Worm (Caenorhabditis elegans) whole organism, late embryonic: Measurements from ENCODE around the gene nhr-193.

Experiments
- C08G9.2 ChIP-seq: sonication (generic microtip); optimal IDR thresholded peaks from 2 replicates; lab custom pipeline; 2016; ENCODE audit warnings: mild to moderate bottlenecking, missing genetic modification characterization, moderate library complexity, missing compliant biosample characterization
- C38D4.7 ChIP-seq: fragments of 200-800 bp; sonication (Bioruptor generic); optimal IDR thresholded peaks from 2 replicates; lab custom pipeline; 2018; ENCODE audit warnings: mild to moderate bottlenecking, missing genetic modification characterization, moderate library complexity, missing compliant biosample characterization
- F13H6.1 ChIP-seq: sonication (generic microtip); optimal IDR thresholded peaks from 2 replicates; lab custom pipeline; 2016; ENCODE audit warnings: missing genetic modification characterization, missing compliant biosample characterization
- ahr-1 ChIP-seq: sonication (generic microtip); optimal IDR thresholded peaks from 2 replicates; lab custom pipeline; 2016; ENCODE audit warnings: missing genetic modification characterization, missing compliant biosample characterization
- ama-1 ChIP-seq: fragments of 150-350 bp; optimal IDR thresholded peaks from 2 replicates; lab custom pipeline; 2014
- ceh-14 ChIP-seq: sonication (generic microtip); optimal IDR thresholded peaks from 2 replicates; lab custom pipeline; 2016; ENCODE audit warnings: missing genotype, missing genetic modification characterization, missing compliant biosample characterization
- ceh-18 ChIP-seq: sonication (generic microtip); optimal IDR thresholded peaks from 2 replicates; lab custom pipeline; 2016; ENCODE audit warnings: missing genetic modification characterization, missing compliant biosample characterization
- ceh-19 ChIP-seq: fragments of 200-800 bp; sonication (Bioruptor generic); optimal IDR thresholded peaks from 2 replicates; lab custom pipeline; 2018; ENCODE audit warnings: mild to moderate bottlenecking, missing genetic modification characterization, missing compliant biosample characterization
- ceh-2 ChIP-seq: sonication (generic microtip); optimal IDR thresholded peaks from 2 replicates; lab custom pipeline; 2016; ENCODE audit warnings: missing genotype, missing genetic modification characterization, missing compliant biosample characterization
- ceh-22 ChIP-seq: sonication (generic microtip); optimal IDR thresholded peaks from 2 replicates; lab custom pipeline; 2017; ENCODE audit warnings: missing biosample characterization, missing genetic modification characterization
- ceh-24 ChIP-seq: sonication (generic microtip); optimal IDR thresholded peaks from 2 replicates; lab custom pipeline; 2016; ENCODE audit warnings: mild to moderate bottlenecking, missing genetic modification characterization, missing compliant biosample characterization
- ceh-31 ChIP-seq: sonication (generic microtip); optimal IDR thresholded peaks from 2 replicates; lab custom pipeline; 2016; ENCODE audit warnings: missing genetic modification characterization, missing compliant biosample characterization
- ceh-45 ChIP-seq: fragments of 200-800 bp; sonication (Bioruptor generic); IDR thresholded peaks from 2 replicates; pipeline ENCODE4 v1.3.6; 2022; ENCODE audit warnings: missing genetic modification reagents, missing genetic modification characterization, missing compliant biosample characterization
- ceh-48 ChIP-seq: sonication (generic microtip); optimal IDR thresholded peaks from 2 replicates; lab custom pipeline; 2016; ENCODE audit warnings: missing genetic modification characterization, inconsistent platforms, missing compliant biosample characterization
- ceh-9 ChIP-seq: sonication (generic microtip); optimal IDR thresholded peaks from 2 replicates; lab custom pipeline; 2016; ENCODE audit warnings: mild to moderate bottlenecking, missing genetic modification characterization, inconsistent platforms, missing compliant biosample characterization
- che-1 ChIP-seq: sonication (generic microtip); optimal IDR thresholded peaks from 2 replicates; lab custom pipeline; 2016; ENCODE audit warnings: mild to moderate bottlenecking, missing genetic modification characterization, missing compliant biosample characterization
- dmd-4 ChIP-seq: sonication (generic microtip); optimal IDR thresholded peaks from 2 replicates; lab custom pipeline; 2016; ENCODE audit warnings: borderline replicate concordance, missing genetic modification characterization, missing compliant biosample characterization
- dve-1 ChIP-seq: sonication (generic microtip); optimal IDR thresholded peaks from 2 replicates; lab custom pipeline; 2017; ENCODE audit warnings: antibody characterized with exemption, mild to moderate bottlenecking, missing genetic modification characterization, missing compliant biosample characterization
- elt-2 ChIP-seq: sonication (generic microtip); optimal IDR thresholded peaks from 2 replicates; lab custom pipeline; 2016; ENCODE audit warnings: missing genetic modification reagents, missing genetic modification characterization, missing compliant biosample characterization
- elt-4 ChIP-seq: sonication (generic microtip); optimal IDR thresholded peaks from 2 replicates; lab custom pipeline; 2016; ENCODE audit warnings: missing genetic modification characterization, missing compliant biosample characterization
- ets-4 ChIP-seq: sonication (generic microtip); optimal IDR thresholded peaks from 2 replicates; lab custom pipeline; 2016; ENCODE audit warnings: missing genetic modification characterization, missing compliant biosample characterization
- eyg-1 ChIP-seq: sonication (generic microtip); optimal IDR thresholded peaks from 2 replicates; lab custom pipeline; 2016; ENCODE audit warnings: missing genotype, missing genetic modification characterization, missing compliant biosample characterization
- gmeb-2 ChIP-seq: sonication (generic microtip); optimal IDR thresholded peaks from 2 replicates; lab custom pipeline; 2016; ENCODE audit warnings: missing genetic modification characterization, inconsistent platforms, missing compliant biosample characterization
- hlh-13 ChIP-seq: fragments of 200-800 bp; sonication (Bioruptor generic); optimal IDR thresholded peaks from 2 replicates; lab custom pipeline; 2018; ENCODE audit warnings: mild to moderate bottlenecking, missing genetic modification characterization, missing compliant biosample characterization
- hlh-8 ChIP-seq: sonication (generic microtip); optimal IDR thresholded peaks from 2 replicates; lab custom pipeline; 2016; ENCODE audit warnings: missing genotype, missing genetic modification characterization, missing compliant biosample characterization
- lin-11 ChIP-seq: fragments of 200-800 bp; sonication (Bioruptor generic); optimal IDR thresholded peaks from 2 replicates; lab custom pipeline; 2018; ENCODE audit warnings: mild to moderate bottlenecking, missing genetic modification characterization, missing compliant biosample characterization
- madf-2 ChIP-seq: sonication (generic microtip); optimal IDR thresholded peaks from 2 replicates; lab custom pipeline; 2017; ENCODE audit warnings: missing genetic modification characterization, missing compliant biosample characterization
- mec-3 ChIP-seq: sonication (generic microtip); optimal IDR thresholded peaks from 2 replicates; lab custom pipeline; 2016; ENCODE audit warnings: borderline replicate concordance, missing genetic modification characterization, missing compliant biosample characterization
- nhr-232 ChIP-seq: sonication (generic microtip); optimal IDR thresholded peaks from 2 replicates; lab custom pipeline; 2016; ENCODE audit warnings: missing genetic modification characterization, missing compliant biosample characterization
- odd-2 ChIP-seq: sonication (generic microtip); optimal IDR thresholded peaks from 2 replicates; lab custom pipeline; 2017; ENCODE audit warnings: antibody characterized with exemption, mild to moderate bottlenecking, missing genetic modification characterization, missing compliant biosample characterization
- pax-1 ChIP-seq: fragments of 150-350 bp; optimal IDR thresholded peaks from 2 replicates; lab custom pipeline; 2014; ENCODE audit warnings: missing biosample characterization, missing genetic modification characterization
- pha-4 ChIP-seq: fragments of 150-350 bp; optimal IDR thresholded peaks from 2 replicates; lab custom pipeline; 2018; ENCODE audit warnings: missing biosample characterization, missing genetic modification reagents, missing genetic modification characterization
- pros-1 ChIP-seq: fragments of 150-350 bp; optimal IDR thresholded peaks from 2 replicates; lab custom pipeline; 2014; ENCODE audit warnings: missing biosample characterization, missing genetic modification reagents, missing genetic modification characterization
- ref-2 ChIP-seq: sonication (generic microtip); optimal IDR thresholded peaks from 2 replicates; lab custom pipeline; 2016; ENCODE audit warnings: missing genetic modification characterization, missing compliant biosample characterization
- rnt-1 ChIP-seq: sonication (generic microtip); optimal IDR thresholded peaks from 2 replicates; lab custom pipeline; 2016; ENCODE audit warnings: missing genetic modification characterization, missing compliant biosample characterization
- sox-2 ChIP-seq: fragments of 200-800 bp; sonication (Bioruptor generic); IDR thresholded peaks from 2 replicates; pipeline ENCODE4 v1.3.6; 2022; ENCODE audit warnings: missing genetic modification reagents, missing genetic modification characterization, missing compliant biosample characterization
- sox-4 ChIP-seq: sonication (generic microtip); optimal IDR thresholded peaks from 2 replicates; lab custom pipeline; 2017; ENCODE audit warnings: mild to moderate bottlenecking, missing genetic modification characterization, inconsistent platforms, missing compliant biosample characterization
- syd-9 ChIP-seq: sonication (generic microtip); optimal IDR thresholded peaks from 2 replicates; lab custom pipeline; 2016; ENCODE audit warnings: mild to moderate bottlenecking, missing genetic modification characterization, moderate library complexity, missing compliant biosample characterization
- tbx-2 ChIP-seq: sonication (generic microtip); optimal IDR thresholded peaks from 2 replicates; lab custom pipeline; 2016; ENCODE audit warnings: missing genetic modification characterization, missing compliant biosample characterization
- tbx-7 ChIP-seq: sonication (generic microtip); optimal IDR thresholded peaks from 2 replicates; lab custom pipeline; 2016; ENCODE audit warnings: missing genotype, missing genetic modification characterization, missing compliant biosample characterization
- ttx-3 ChIP-seq: sonication (generic microtip); optimal IDR thresholded peaks from 2 replicates; lab custom pipeline; 2016; ENCODE audit warnings: missing genetic modification reagents, missing genetic modification characterization, missing compliant biosample characterization
- unc-42 ChIP-seq: sonication (generic microtip); optimal IDR thresholded peaks from 2 replicates; lab custom pipeline; 2016; ENCODE audit warnings: missing genotype, missing genetic modification characterization, missing compliant biosample characterization

nhr-193 gene

DNA sequence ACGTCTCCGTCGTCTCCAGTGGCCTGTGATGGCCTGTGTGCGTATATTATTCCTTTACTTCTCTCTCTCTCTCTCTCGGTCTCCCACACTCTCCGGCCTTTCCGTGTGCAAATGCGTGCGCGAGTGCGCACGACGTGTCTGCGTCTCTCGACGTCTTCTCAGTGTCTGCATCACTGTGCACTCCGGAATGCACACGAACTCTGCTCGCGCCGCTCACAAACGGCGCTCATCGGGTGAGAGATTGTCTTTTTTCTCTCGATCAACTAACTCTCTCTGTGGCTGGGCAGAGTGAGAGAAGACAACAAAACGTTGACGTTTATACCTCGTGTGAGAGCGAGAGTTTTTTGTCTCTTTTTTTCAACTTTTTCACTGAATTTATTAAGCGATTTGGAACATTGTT is 13.8 kb downstream of the nhr-193 start (continued):
- TF ChIP-seq C08G9.2 (tag; lab: Kevin White, UChicago) (peak; percentile 60), gmeb-2 (no peak), rnt-1 (tag; lab: Kevin White, UChicago) (peak; percentile 76), hlh-8 (peak; percentile 32), nhr-232 (no peak), ref-2 (tag; lab: Kevin White, UChicago) (no peak), ceh-19 (GFP tag; lab: Kevin White, UChicago) (peak; percentile 47), sox-4 (no peak), ama-1 (lab: Kevin White, UChicago) (peak; percentile 30), mec-3 (no peak), F13H6.1 (tag; lab: Kevin White, UChicago) (peak; percentile 63), pha-4 (tag; lab: Kevin White, UChicago) (no peak), che-1 (tag; lab: Kevin White, UChicago) (no peak), ceh-2 (tag; lab: Kevin White, UChicago) (peak; percentile 62), ahr-1 (tag; lab: Kevin White, UChicago) (no peak), ceh-24 (tag; lab: Kevin White, UChicago) (no peak), ttx-3 (tag; lab: Kevin White, UChicago) (no peak), tbx-7 (peak; percentile 26), unc-42 (peak; percentile 75), C38D4.7 (no peak), madf-2 (no peak), ceh-31 (tag; lab: Kevin White, UChicago) (peak; percentile 91), ets-4 (tag; lab: Kevin White, UChicago) (peak; percentile 26), dmd-4 (tag; lab: Kevin White, UChicago) (peak; percentile 32), pax-1 (tag; lab: Kevin White, UChicago) (peak; percentile 1), lin-11 (tag; lab: Kevin White, UChicago) (no peak)

DNA sequence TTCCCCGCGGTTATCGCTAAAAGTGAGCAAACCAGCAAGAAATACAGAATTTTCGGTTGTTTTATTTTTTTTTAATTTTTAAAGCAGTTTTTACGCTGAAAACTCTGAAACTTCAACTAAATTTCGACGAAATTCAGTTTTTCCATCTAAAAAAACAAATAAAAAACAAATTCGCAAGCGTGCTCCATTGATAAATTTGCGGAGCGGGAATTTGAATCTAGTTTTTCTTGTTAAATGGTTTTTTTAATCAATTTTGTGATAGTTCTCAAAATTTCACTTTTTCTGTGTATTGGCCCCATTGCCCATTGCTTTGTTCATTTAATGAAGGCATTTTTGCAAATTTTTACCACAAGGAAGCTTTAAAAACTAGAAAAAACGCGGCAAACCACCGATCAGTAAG is 14.7 kb downstream of the nhr-193 start:
- TF ChIP-seq hlh-13 (no peak), odd-2 (tag; lab: Kevin White, UChicago) (no peak), ceh-9 (tag; lab: Kevin White, UChicago) (no peak), C08G9.2 (tag; lab: Kevin White, UChicago) (no peak), ceh-45 (GFP tag; lab: Robert Waterston, UW) (no peak), tbx-2 (no peak), ceh-14 (tag; lab: Kevin White, UChicago) (no peak), F13H6.1 (tag; lab: Kevin White, UChicago) (no peak), pros-1 (tag; lab: Kevin White, UChicago) (no peak), eyg-1 (tag; lab: Kevin White, UChicago) (no peak), pha-4 (tag; lab: Kevin White, UChicago) (no peak), ceh-22 (tag; lab: Kevin White, UChicago) (no peak), dve-1 (tag; lab: Kevin White, UChicago) (no peak), ceh-18 (tag; lab: Kevin White, UChicago) (no peak), pax-1 (tag; lab: Kevin White, UChicago) (no peak), syd-9 (tag; lab: Kevin White, UChicago) (no peak), sox-2 (GFP tag; lab: Robert Waterston, UW) (no peak), elt-4 (tag; lab: Kevin White, UChicago) (no peak)

DNA sequence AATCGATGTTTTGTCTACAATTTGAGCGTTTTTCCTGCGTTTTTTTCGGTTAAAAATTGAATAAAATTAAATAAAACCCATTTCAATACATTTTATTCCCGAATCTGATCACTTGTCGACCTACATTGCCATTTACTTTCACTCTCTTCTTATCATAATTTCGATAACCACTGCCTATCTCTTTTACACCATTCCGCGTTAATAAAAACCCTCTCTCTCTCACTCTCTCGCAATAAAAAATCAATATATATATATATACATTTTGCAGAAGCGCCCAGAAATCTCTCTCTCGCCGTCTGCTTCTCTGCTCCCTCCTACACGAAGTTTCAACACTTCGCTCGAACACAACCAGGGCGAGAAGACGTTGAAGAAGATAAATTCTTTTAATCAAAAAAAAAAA is 15.1 kb downstream of the nhr-193 start, which contains the start of gene pptr-1:
TSS of gene pptr-1 (plus strand) at position 269 of the 400 bp plus-strand sequence.
- TF ChIP-seq lin-11 (tag; lab: Kevin White, UChicago), result no peak
- peak; percentile 65 for TF ChIP-seq elt-2 (tag; lab: Kevin White, UChicago)
- TF ChIP-seq ceh-48 (tag; lab: Kevin White, UChicago), result peak; percentile 1
